Fruit fly (Drosophila melanogaster) whole organism, larva: Measurements from ENCODE around the gene CG42399.

ENCODE experiments used
- noc ChIP-seq: fragments of 200-800 bp; sonication (Bioruptor generic); optimal IDR thresholded peaks from 3 replicates; lab custom pipeline; 2019; ENCODE audit warnings: missing biosample characterization, mild to moderate bottlenecking, missing genetic modification characterization, moderate library complexity

CG42399 gene

dm6 chr2L:131466-132270 is 21.4 kb downstream of the CG42399 start, which contains the start of gene Gs1:
Gs1 (plus strand) TSS chr2L:132077.
- peak; percentile 71 for TF ChIP-seq noc (tag; lab: Kevin White, UChicago)

dm6 chr2L:130691-131090 is 22.4 kb downstream of the CG42399 start, which contains the start of gene CG3164:
CG3164 (minus strand) TSS chr2L:130791.
- no peak for TF ChIP-seq noc (tag; lab: Kevin White, UChicago)

- TF ChIP-seq noc (tag; lab: Kevin White, UChicago): peak; percentile 59
Observed at dm6 chr2L:128977-129941, 23.8 kb downstream of the CG42399 start.

- no peak for TF ChIP-seq noc (tag; lab: Kevin White, UChicago)
Observed at dm6 chr2L:128296-128715, 24.8 kb downstream of the CG42399 start.

dm6 chr2L:125364-126252 is 27.5 kb downstream of the CG42399 start:
- peak; percentile 36 for TF ChIP-seq noc (tag; lab: Kevin White, UChicago)

- TF ChIP-seq noc (tag; lab: Kevin White, UChicago): no peak
Observed at dm6 chr2L:123007-123327, 30.1 kb downstream of the CG42399 start.

- no peak for TF ChIP-seq noc (tag; lab: Kevin White, UChicago)
Observed at dm6 chr2L:122167-123006, 30.7 kb downstream of the CG42399 start.

dm6 chr2L:121456-121831 is 31.7 kb downstream of the CG42399 start, which contains the start of gene CG4822:
CG4822 (minus strand) TSS chr2L:121754.
- TF ChIP-seq noc (tag; lab: Kevin White, UChicago): no peak

dm6 chr2L:120492-121455 is 32.3 kb downstream of the CG42399 start:
- peak; percentile 27 for TF ChIP-seq noc (tag; lab: Kevin White, UChicago)

- no peak for TF ChIP-seq noc (tag; lab: Kevin White, UChicago)
Observed at dm6 chr2L:117750-118149, 35.4 kb downstream of the CG42399 start.

- TF ChIP-seq noc (tag; lab: Kevin White, UChicago): no peak
Observed at dm6 chr2L:116388-116787, 36.7 kb downstream of the CG42399 start, which contains the start of gene CG13694. CG13694 (minus strand) TSS chr2L:116488.

dm6 chr2L:114429-114828 is 38.7 kb downstream of the CG42399 start, which contains the start of gene ND-15:
ND-15 (plus strand) TSS chr2L:114726.
- TF ChIP-seq noc (tag; lab: Kevin White, UChicago): no peak

- no peak for TF ChIP-seq noc (tag; lab: Kevin White, UChicago)
Observed at dm6 chr2L:110046-110445, 43.1 kb downstream of the CG42399 start.
